Worm (Caenorhabditis elegans) whole organism, young adult: ENCODE data around the gene clec-187.

ENCODE experiments used
- C06A6.2 ChIP-seq: fragments of 200-800 bp; sonication (Bioruptor generic); conservative IDR thresholded peaks from 2 replicates; pipeline ENCODE4 v1.3.6; 2022; ENCODE audit warnings: missing genetic modification characterization, missing compliant biosample characterization
- F22D6.2 ChIP-seq: sonication (generic microtip); optimal IDR thresholded peaks from 2 replicates; lab custom pipeline; 2016; ENCODE audit warnings: mild to moderate bottlenecking, missing genetic modification characterization, missing compliant biosample characterization
- ama-1 ChIP-seq, 3 experiments: fragments of 150-350 bp in 1 of 3; sonication (generic microtip) in 2 of 3; optimal IDR thresholded peaks; 2 replicates each; lab custom pipeline; 2014 to 2018; ENCODE audit warnings: missing biosample characterization in 2 of 3, missing genetic modification characterization in 2 of 3, missing genetic modification reagents in 2 of 3
- aptf-2 ChIP-seq: fragments of 200-800 bp; sonication (Bioruptor generic); conservative IDR thresholded peaks from 2 replicates; pipeline ENCODE4 v1.3.6; 2022; ENCODE audit warnings: missing genetic modification reagents, missing genetic modification characterization, missing compliant biosample characterization
- atf-7 ChIP-seq: sonication (generic microtip); optimal IDR thresholded peaks from 2 replicates; lab custom pipeline; 2017; ENCODE audit warnings: mild to moderate bottlenecking, missing genetic modification characterization, missing compliant biosample characterization
- bed-2 ChIP-seq: fragments of 200-800 bp; sonication (Bioruptor generic); IDR thresholded peaks from 2 replicates; pipeline ENCODE4 v1.3.6; 2022; ENCODE audit warnings: missing genetic modification reagents, missing genetic modification characterization, missing compliant biosample characterization
- dpl-1 ChIP-seq: fragments of 150-350 bp; optimal IDR thresholded peaks from 2 replicates; lab custom pipeline; 2014; ENCODE audit warnings: missing biosample characterization, missing genetic modification reagents, missing genetic modification characterization
- unc-130 ChIP-seq: sonication (generic microtip); optimal IDR thresholded peaks from 2 replicates; lab custom pipeline; 2016; ENCODE audit warnings: missing genetic modification reagents, missing genetic modification characterization, missing compliant biosample characterization

DNA sequence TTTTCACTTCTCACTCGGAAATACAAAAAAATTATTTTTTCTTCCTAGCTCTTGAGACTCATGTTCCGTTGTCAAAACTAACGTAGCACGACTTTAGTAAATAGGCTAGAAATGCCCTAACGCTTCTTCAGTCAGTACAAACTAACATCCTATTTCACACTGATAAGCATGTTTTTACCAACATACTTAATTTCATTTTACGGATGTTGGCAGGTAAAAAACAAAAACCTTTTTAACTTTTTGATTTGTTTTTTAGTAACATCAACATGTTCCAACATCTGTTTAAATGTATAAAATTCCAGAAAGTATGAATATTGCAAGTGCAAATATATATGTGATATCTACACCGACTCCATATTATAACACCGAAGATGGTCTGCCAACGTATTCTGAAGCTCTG lies 29.0 kb upstream of the clec-187 start, which contains the start of gene K08D8.10:
- no peak for TF ChIP-seq F22D6.2 (tag; lab: Kevin White, UChicago)
- no peak for TF ChIP-seq bed-2 (GFP tag; lab: Robert Waterston, UW)
- TF ChIP-seq unc-130: no peak
- TF ChIP-seq aptf-2 (GFP tag; lab: Robert Waterston, UW): no peak
- TF ChIP-seq atf-7 (tag; lab: Kevin White, UChicago): no peak
- no peak for TF ChIP-seq ama-1 (optimal IDR thresholded peaks at IDR 0.05; lab: Kevin White, UChicago)
- no peak for TF ChIP-seq ama-1 (GFP tag; optimal IDR thresholded peaks at IDR 0.05; lab: Kevin White, UChicago)
- TF ChIP-seq C06A6.2 (GFP tag; lab: Robert Waterston, UW): no peak
- TF ChIP-seq dpl-1 (GFP tag; lab: Kevin White, UChicago): no peak
